Worm (Caenorhabditis elegans) whole organism, young adult: Measurements from ENCODE around the gene idpp-4.

ENCODE experiments used
- B0035.1 ChIP-seq: sonication (generic microtip); optimal IDR thresholded peaks from 2 replicates; lab custom pipeline; 2016; ENCODE audit warnings: missing genetic modification characterization, mild to moderate bottlenecking, missing compliant biosample characterization, missing genotype, missing genetic modification reagents
- C17E4.6 ChIP-seq: fragments of 200-800 bp; sonication (Bioruptor generic); IDR thresholded peaks from 2 replicates; pipeline ENCODE4 v1.3.6; 2022; ENCODE audit warnings: missing genetic modification reagents, missing genetic modification characterization, missing compliant biosample characterization
- D2030.7 ChIP-seq: fragments of 200-800 bp; sonication (Bioruptor generic); IDR thresholded peaks from 2 replicates; pipeline ENCODE4 v1.3.6; 2022; ENCODE audit warnings: missing genetic modification reagents, missing genetic modification characterization, missing compliant biosample characterization
- F33H1.4 ChIP-seq: fragments of 200-800 bp; sonication (Bioruptor generic); IDR thresholded peaks from 2 replicates; pipeline ENCODE4 v1.3.6; 2022; ENCODE audit warnings: missing genetic modification reagents, missing genetic modification characterization, missing compliant biosample characterization
- F37B4.10 ChIP-seq: fragments of 200-800 bp; sonication (Bioruptor generic); IDR thresholded peaks from 2 replicates; pipeline ENCODE4 v1.3.6; 2022; ENCODE audit warnings: missing genetic modification characterization, missing compliant biosample characterization
- F39B2.1 ChIP-seq: fragments of 200-800 bp; sonication (Bioruptor generic); IDR thresholded peaks from 2 replicates; pipeline ENCODE4 v1.3.6; 2022; ENCODE audit warnings: missing genetic modification reagents, missing genetic modification characterization, missing compliant biosample characterization
- F52B5.7 ChIP-seq: sonication (generic microtip); optimal IDR thresholded peaks from 2 replicates; lab custom pipeline; 2016; ENCODE audit warnings: mild to moderate bottlenecking, missing genetic modification characterization, missing compliant biosample characterization
- F55B11.4 ChIP-seq: sonication (generic microtip); optimal IDR thresholded peaks from 2 replicates; lab custom pipeline; 2016; ENCODE audit warnings: missing compliant biosample characterization, missing genetic modification characterization, borderline replicate concordance; ENCODE audit not compliant: insufficient read depth
- F57A8.1 ChIP-seq: fragments of 200-800 bp; sonication (Bioruptor generic); optimal IDR thresholded peaks from 2 replicates; lab custom pipeline; 2018; ENCODE audit warnings: mild to moderate bottlenecking, missing genetic modification characterization, moderate library complexity, missing compliant biosample characterization
- K11D2.4 ChIP-seq: fragments of 200-800 bp; sonication (Bioruptor generic); IDR thresholded peaks from 2 replicates; pipeline ENCODE4 v1.3.6; 2022; ENCODE audit warnings: missing genetic modification reagents, missing genetic modification characterization, missing compliant biosample characterization
- T26A5.8 ChIP-seq: sonication (generic microtip); optimal IDR thresholded peaks from 2 replicates; lab custom pipeline; 2016; ENCODE audit warnings: missing genetic modification characterization, missing compliant biosample characterization
- Y53F4B.3 ChIP-seq: fragments of 200-800 bp; sonication (Bioruptor generic); IDR thresholded peaks from 2 replicates; pipeline ENCODE4 v1.3.6; 2022; ENCODE audit warnings: missing genetic modification reagents, missing genetic modification characterization, missing compliant biosample characterization
- Y53G8AR.9 ChIP-seq: fragments of 200-800 bp; sonication (Bioruptor generic); conservative IDR thresholded peaks from 2 replicates; pipeline ENCODE4 v1.3.6; 2022; ENCODE audit warnings: missing genetic modification reagents, missing genetic modification characterization, missing compliant biosample characterization
- Y79H2A.3 ChIP-seq: fragments of 200-800 bp; sonication (Bioruptor generic); conservative IDR thresholded peaks from 2 replicates; pipeline ENCODE4 v1.3.6; 2022; ENCODE audit warnings: missing genetic modification reagents, missing genetic modification characterization, missing compliant biosample characterization
- Y95B8A.8 ChIP-seq: fragments of 200-800 bp; sonication (Bioruptor generic); IDR thresholded peaks from 2 replicates; pipeline ENCODE4 v1.3.6; 2022; ENCODE audit warnings: missing genetic modification reagents, missing genetic modification characterization, missing compliant biosample characterization
- ZK185.1 ChIP-seq: sonication (generic microtip); optimal IDR thresholded peaks from 2 replicates; lab custom pipeline; 2016; ENCODE audit warnings: mild to moderate bottlenecking, missing genetic modification characterization, missing compliant biosample characterization; ENCODE audit not compliant: poor library complexity, severe bottlenecking
- atf-7 ChIP-seq: sonication (generic microtip); optimal IDR thresholded peaks from 2 replicates; lab custom pipeline; 2017; ENCODE audit warnings: mild to moderate bottlenecking, missing genetic modification characterization, missing compliant biosample characterization
- bed-1 ChIP-seq: fragments of 200-800 bp; sonication (Bioruptor generic); IDR thresholded peaks from 2 replicates; pipeline ENCODE4 v1.3.6; 2022; ENCODE audit warnings: missing genetic modification reagents, missing genetic modification characterization, missing compliant biosample characterization
- cebp-1 ChIP-seq, 2 experiments: fragments of 200-800 bp in 1 of 2; sonication (Bioruptor generic) in 1 of 2; sonication (generic microtip) in 1 of 2; IDR thresholded peaks in 1 of 2; optimal IDR thresholded peaks in 1 of 2; 2 replicates each; pipeline versions ENCODE4 v1.3.6 to Lab custom; 2017 to 2022; ENCODE audit warnings: missing compliant biosample characterization in 2 of 2, missing genetic modification characterization in 2 of 2, mild to moderate bottlenecking in 1 of 2, missing genetic modification reagents in 1 of 2, moderate library complexity in 1 of 2
- ceh-100 ChIP-seq: fragments of 200-800 bp; sonication (Bioruptor generic); IDR thresholded peaks from 2 replicates; pipeline ENCODE4 v1.3.6; 2022; ENCODE audit warnings: missing genetic modification reagents, missing genetic modification characterization, missing compliant biosample characterization
- chd-7 ChIP-seq: sonication (generic microtip); optimal IDR thresholded peaks from 2 replicates; lab custom pipeline; 2016; ENCODE audit warnings: mild to moderate bottlenecking, missing genetic modification characterization, moderate library complexity, missing compliant biosample characterization
- ets-4 ChIP-seq: fragments of 200-800 bp; sonication (Bioruptor generic); optimal IDR thresholded peaks from 2 replicates; lab custom pipeline; 2018; ENCODE audit warnings: mild to moderate bottlenecking, missing genetic modification characterization, missing compliant biosample characterization
- gei-17 ChIP-seq: fragments of 200-800 bp; sonication (Bioruptor generic); optimal IDR thresholded peaks from 2 replicates; lab custom pipeline; 2018; ENCODE audit warnings: mild to moderate bottlenecking, missing genetic modification characterization, missing compliant biosample characterization
- hlh-12 ChIP-seq: sonication (generic microtip); optimal IDR thresholded peaks from 2 replicates; lab custom pipeline; 2016; ENCODE audit warnings: missing genetic modification characterization, missing compliant biosample characterization
- hlh-26 ChIP-seq: fragments of 200-800 bp; sonication (Bioruptor generic); conservative IDR thresholded peaks from 2 replicates; pipeline ENCODE4 v1.3.6; 2022; ENCODE audit warnings: missing genetic modification reagents, missing genetic modification characterization, missing compliant biosample characterization
- hmg-1.2 ChIP-seq: fragments of 200-800 bp; sonication (Bioruptor generic); IDR thresholded peaks from 2 replicates; pipeline ENCODE4 v1.3.6; 2022; ENCODE audit warnings: missing genetic modification reagents, missing genetic modification characterization, missing compliant biosample characterization
- hmg-20 ChIP-seq: fragments of 200-800 bp; sonication (Bioruptor generic); IDR thresholded peaks from 2 replicates; pipeline ENCODE4 v1.3.6; 2022; ENCODE audit warnings: missing genetic modification reagents, missing genetic modification characterization, missing compliant biosample characterization
- let-607 ChIP-seq, 2 experiments: fragments of 200-800 bp in 1 of 2; sonication (Bioruptor generic) in 1 of 2; sonication (generic microtip) in 1 of 2; optimal IDR thresholded peaks; 2 replicates each; lab custom pipeline; 2016 to 2018; ENCODE audit warnings: mild to moderate bottlenecking in 2 of 2, missing compliant biosample characterization in 2 of 2, missing genetic modification characterization in 2 of 2, moderate library complexity in 2 of 2, missing genotype in 1 of 2
- lin-35 ChIP-seq, 3 experiments: fragments of 150-350 bp in 2 of 3; sonication (generic microtip) in 1 of 3; optimal IDR thresholded peaks; 2 replicates each; lab custom pipeline; 2014 to 2018; ENCODE audit warnings: missing biosample characterization in 3 of 3, missing genetic modification characterization in 3 of 3, missing genetic modification reagents in 3 of 3
- lin-40 ChIP-seq: sonication (generic microtip); optimal IDR thresholded peaks from 2 replicates; lab custom pipeline; 2016; ENCODE audit warnings: missing genetic modification characterization, mild to moderate bottlenecking, missing compliant biosample characterization, missing genotype, missing genetic modification reagents
- madf-10 ChIP-seq: sonication (generic microtip); optimal IDR thresholded peaks from 2 replicates; lab custom pipeline; 2016; ENCODE audit warnings: mild to moderate bottlenecking, missing genetic modification characterization, missing compliant biosample characterization
- madf-3 ChIP-seq: fragments of 200-800 bp; sonication (Bioruptor generic); IDR thresholded peaks from 2 replicates; pipeline ENCODE4 v1.3.6; 2022; ENCODE audit warnings: missing genetic modification reagents, missing genetic modification characterization, missing compliant biosample characterization
- nfya-2 ChIP-seq: fragments of 200-800 bp; sonication (Bioruptor generic); IDR thresholded peaks from 2 replicates; pipeline ENCODE4 v1.3.6; 2022; ENCODE audit warnings: missing genetic modification reagents, missing genetic modification characterization, missing compliant biosample characterization
- nhr-179 ChIP-seq: sonication (generic microtip); optimal IDR thresholded peaks from 2 replicates; lab custom pipeline; 2016; ENCODE audit warnings: mild to moderate bottlenecking, missing genetic modification characterization, missing compliant biosample characterization
- nhr-27 ChIP-seq: fragments of 200-800 bp; sonication (Bioruptor generic); optimal IDR thresholded peaks from 2 replicates; lab custom pipeline; 2018; ENCODE audit warnings: mild to moderate bottlenecking, missing genetic modification characterization, moderate library complexity, missing compliant biosample characterization
- nhr-80 ChIP-seq: sonication (generic microtip); optimal IDR thresholded peaks from 2 replicates; lab custom pipeline; 2016; ENCODE audit warnings: missing genetic modification characterization, missing compliant biosample characterization
- sdz-38 ChIP-seq: sonication (generic microtip); optimal IDR thresholded peaks from 2 replicates; lab custom pipeline; 2016; ENCODE audit warnings: missing genotype, missing genetic modification characterization, missing compliant biosample characterization
- snpc-3.4 ChIP-seq: sonication (generic microtip); optimal IDR thresholded peaks from 2 replicates; lab custom pipeline; 2017; ENCODE audit warnings: missing genetic modification characterization, mild to moderate bottlenecking, missing compliant biosample characterization, antibody characterized with exemption, moderate library complexity, missing genotype, missing genetic modification reagents
- sptf-2 ChIP-seq: fragments of 200-800 bp; sonication (Bioruptor generic); optimal IDR thresholded peaks from 2 replicates; lab custom pipeline; 2018; ENCODE audit warnings: mild to moderate bottlenecking, missing genetic modification characterization, missing compliant biosample characterization
- tbp1 ChIP-seq: fragments of 200-800 bp; sonication (Bioruptor generic); optimal IDR thresholded peaks from 2 replicates; lab custom pipeline; 2018; ENCODE audit warnings: mild to moderate bottlenecking, missing genetic modification characterization, missing compliant biosample characterization
- tlf-1 ChIP-seq: fragments of 200-800 bp; sonication (Bioruptor generic); optimal IDR thresholded peaks from 2 replicates; lab custom pipeline; 2018; ENCODE audit warnings: mild to moderate bottlenecking, missing genetic modification characterization, missing compliant biosample characterization
- unc-130 ChIP-seq: sonication (generic microtip); optimal IDR thresholded peaks from 2 replicates; lab custom pipeline; 2016; ENCODE audit warnings: missing genetic modification reagents, missing genetic modification characterization, missing compliant biosample characterization
- xnd-1 ChIP-seq: sonication (generic microtip); optimal IDR thresholded peaks from 2 replicates; lab custom pipeline; 2016; ENCODE audit warnings: missing genotype, missing genetic modification reagents, missing genetic modification characterization, missing compliant biosample characterization
- ztf-18 ChIP-seq: sonication (generic microtip); optimal IDR thresholded peaks from 2 replicates; lab custom pipeline; 2016; ENCODE audit warnings: missing genotype, mild to moderate bottlenecking, missing genetic modification characterization, missing compliant biosample characterization
- ztf-22 ChIP-seq: fragments of 200-800 bp; sonication (Bioruptor generic); optimal IDR thresholded peaks from 2 replicates; lab custom pipeline; 2018; ENCODE audit warnings: mild to moderate bottlenecking, missing genetic modification characterization, moderate library complexity, missing compliant biosample characterization
- ztf-26 ChIP-seq: sonication (generic microtip); optimal IDR thresholded peaks from 2 replicates; lab custom pipeline; 2017; ENCODE audit warnings: missing genetic modification characterization, missing compliant biosample characterization
- ztf-3 ChIP-seq: fragments of 200-800 bp; sonication (Bioruptor generic); optimal IDR thresholded peaks from 2 replicates; lab custom pipeline; 2018; ENCODE audit warnings: mild to moderate bottlenecking, missing genetic modification characterization, missing compliant biosample characterization
- ztf-6 ChIP-seq: fragments of 200-800 bp; sonication (Bioruptor generic); IDR thresholded peaks from 2 replicates; pipeline ENCODE4 v1.3.6; 2022; ENCODE audit warnings: missing genetic modification reagents, missing genetic modification characterization, missing compliant biosample characterization

The idpp-4 gene

DNA sequence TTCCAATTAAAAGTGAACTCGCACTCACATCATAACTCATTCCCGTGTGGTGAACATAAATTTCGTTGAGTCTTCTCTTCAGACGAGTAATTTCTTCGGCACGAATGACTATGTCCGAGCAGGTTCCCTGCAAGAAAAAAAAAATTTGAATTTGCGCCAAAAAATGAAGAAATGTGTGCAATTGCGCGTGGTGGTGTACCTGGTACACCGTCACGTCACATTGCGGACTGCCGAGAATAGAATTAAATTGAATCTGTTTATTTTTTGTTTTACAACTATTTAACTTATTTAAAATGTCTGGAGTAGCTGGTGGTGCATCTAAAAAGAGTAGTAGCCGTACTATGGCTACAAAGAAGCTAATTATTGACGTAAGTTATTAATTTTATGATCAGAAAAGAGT, 20.3 kb upstream of the idpp-4 start, which contains the start of gene mdt-22 (continued):
- no peak for TF ChIP-seq F37B4.10 (GFP tag; lab: Robert Waterston, UW)
- 0 out of 2 replicates have a peak, but pooled peaks have one; percentile 41 for TF ChIP-seq Y79H2A.3 (GFP tag; lab: Robert Waterston, UW)
- TF ChIP-seq tlf-1: peak; percentile 60
- no peak for TF ChIP-seq hmg-20 (GFP tag; lab: Robert Waterston, UW)
- TF ChIP-seq gei-17 (GFP tag; lab: Kevin White, UChicago): no peak
- TF ChIP-seq ztf-18 (tag; lab: Kevin White, UChicago): peak; percentile 60
- TF ChIP-seq ZK185.1 (tag; lab: Kevin White, UChicago): peak; percentile 66
- TF ChIP-seq atf-7 (tag; lab: Kevin White, UChicago): no peak
- TF ChIP-seq nfya-2: no peak
- no peak for TF ChIP-seq ztf-3
- no peak for TF ChIP-seq F39B2.1 (GFP tag; lab: Robert Waterston, UW)
- no peak for TF ChIP-seq ztf-22 (GFP tag; lab: Kevin White, UChicago)
- peak; percentile 14 for TF ChIP-seq T26A5.8 (tag; lab: Kevin White, UChicago)
- peak; percentile 73 for TF ChIP-seq K11D2.4
- no peak for TF ChIP-seq Y53G8AR.9 (GFP tag; lab: Robert Waterston, UW)
- TF ChIP-seq hlh-26: no peak
- peak; percentile 45 for TF ChIP-seq xnd-1 (tag; lab: Kevin White, UChicago)
- TF ChIP-seq hmg-1.2 (GFP tag; lab: Robert Waterston, UW): peak; percentile 55
- TF ChIP-seq F57A8.1 (GFP tag; lab: Kevin White, UChicago): no peak
- peak; percentile 73 for TF ChIP-seq C17E4.6 (GFP tag; lab: Robert Waterston, UW)
- TF ChIP-seq sptf-2 (GFP tag; lab: Kevin White, UChicago): no peak
- no peak for TF ChIP-seq ets-4 (GFP tag; lab: Kevin White, UChicago)
- TF ChIP-seq Y53F4B.3 (GFP tag; lab: Robert Waterston, UW): no peak
- TF ChIP-seq nhr-179 (tag; lab: Kevin White, UChicago): no peak
- no peak for TF ChIP-seq ztf-26
- peak; percentile 65 for TF ChIP-seq lin-40 (tag; lab: Kevin White, UChicago)
- TF ChIP-seq tbp1 (GFP tag; lab: Kevin White, UChicago): peak; percentile 72
- TF ChIP-seq hlh-12 (tag; lab: Kevin White, UChicago): no peak
- TF ChIP-seq sdz-38 (tag; lab: Kevin White, UChicago): no peak
- peak; percentile 71 for TF ChIP-seq ceh-100 (GFP tag; lab: Robert Waterston, UW)
- TF ChIP-seq ztf-6 (GFP tag; lab: Robert Waterston, UW): no peak
- TF ChIP-seq F55B11.4 (tag; lab: Kevin White, UChicago): no peak
- no peak for TF ChIP-seq nhr-27 (tag; lab: Kevin White, UChicago)
- peak; percentile 26 for TF ChIP-seq nhr-80 (tag; lab: Kevin White, UChicago)
- peak; percentile 30 for TF ChIP-seq madf-10 (tag; lab: Kevin White, UChicago)
- TF ChIP-seq bed-1 (GFP tag; lab: Robert Waterston, UW): no peak
- TF ChIP-seq unc-130 (GFP tag; lab: Kevin White, UChicago): no peak
- TF ChIP-seq F52B5.7 (tag; lab: Kevin White, UChicago): peak; percentile 41
- TF ChIP-seq chd-7 (tag; lab: Kevin White, UChicago): peak; percentile 70
- TF ChIP-seq cebp-1 (GFP tag; IDR thresholded peaks at IDR 0.05; lab: Robert Waterston, UW): peak; percentile 34; the same call in 1 of the 2 replicates
- TF ChIP-seq cebp-1 (tag; optimal IDR thresholded peaks at IDR 0.05; lab: Kevin White, UChicago): peak; percentile 74
- no peak for TF ChIP-seq B0035.1 (tag; lab: Kevin White, UChicago)
- peak; percentile 58; the same call in 1 of the 2 replicates for TF ChIP-seq D2030.7 (GFP tag; lab: Robert Waterston, UW)
- TF ChIP-seq Y95B8A.8: 0 out of 2 replicates have a peak, but pooled peaks have one; percentile 29
- peak; percentile 60 for TF ChIP-seq F33H1.4 (GFP tag; lab: Robert Waterston, UW)
- TF ChIP-seq madf-3 (GFP tag; lab: Robert Waterston, UW): peak; percentile 85
- peak; percentile 20 to 90 (median 73) for TF ChIP-seq lin-35 (GFP tag; optimal IDR thresholded peaks at IDR 0.05; lab: Kevin White, UChicago)
- peak; percentile 23 for TF ChIP-seq snpc-3.4
- peak in 1 of 2 experiments; percentile 49 for TF ChIP-seq let-607 (tag; optimal IDR thresholded peaks at IDR 0.05; lab: Kevin White, UChicago)
